Worm (Caenorhabditis elegans) whole organism, L4 larva: ENCODE measurements around the gene nhr-68.

Source experiments
- D1046.2 ChIP-seq: fragments of 200-800 bp; sonication (Bioruptor generic); IDR thresholded peaks from 2 replicates; pipeline ENCODE4 v1.3.6; 2022; ENCODE audit warnings: missing genetic modification characterization, missing compliant biosample characterization
- F10B5.3 ChIP-seq: sonication (generic microtip); optimal IDR thresholded peaks from 2 replicates; lab custom pipeline; 2016; ENCODE audit warnings: mild to moderate bottlenecking, missing genetic modification characterization, missing compliant biosample characterization
- F44E2.7 ChIP-seq: fragments of 200-800 bp; sonication (Bioruptor generic); IDR thresholded peaks from 2 replicates; pipeline ENCODE4 v2.1.2; 2022; ENCODE audit warnings: missing genetic modification characterization, missing compliant biosample characterization
- T20F7.1 ChIP-seq: fragments of 200-800 bp; sonication (Bioruptor generic); optimal IDR thresholded peaks from 2 replicates; lab custom pipeline; 2018; ENCODE audit warnings: mild to moderate bottlenecking, missing genetic modification characterization, missing compliant biosample characterization
- Y105C5A.15 ChIP-seq: fragments of 200-800 bp; sonication (Bioruptor generic); IDR thresholded peaks from 2 replicates; pipeline ENCODE4 v1.3.6; 2022; ENCODE audit warnings: missing genetic modification characterization, missing compliant biosample characterization
- Y48G9A.11 ChIP-seq: fragments of 200-800 bp; sonication (Bioruptor generic); IDR thresholded peaks from 2 replicates; pipeline ENCODE4 v1.3.6; 2022; ENCODE audit warnings: missing genetic modification reagents, missing genetic modification characterization, missing compliant biosample characterization
- Y5F2A.4 ChIP-seq: fragments of 200-800 bp; sonication (Bioruptor generic); optimal IDR thresholded peaks from 2 replicates; lab custom pipeline; 2018; ENCODE audit warnings: mild to moderate bottlenecking, missing genetic modification characterization, missing compliant biosample characterization
- ZK337.2 ChIP-seq: fragments of 200-800 bp; sonication (Bioruptor generic); IDR thresholded peaks from 2 replicates; pipeline ENCODE4 v1.3.6; 2022; ENCODE audit warnings: missing genetic modification reagents, missing genetic modification characterization, missing compliant biosample characterization
- aly-2 ChIP-seq: sonication (generic microtip); optimal IDR thresholded peaks from 2 replicates; lab custom pipeline; 2018; ENCODE audit warnings: missing biosample characterization, missing genetic modification characterization
- ceh-20 ChIP-seq: fragments of 200-800 bp; sonication (Bioruptor generic); IDR thresholded peaks from 2 replicates; pipeline ENCODE4 v1.3.6; 2022; ENCODE audit warnings: missing genetic modification reagents, missing genetic modification characterization, missing compliant biosample characterization
- ces-1 ChIP-seq: fragments of 150-350 bp; sonication (generic microtip); optimal IDR thresholded peaks from 4 replicates; lab custom pipeline; 2014; ENCODE audit warnings: missing biosample characterization, missing genetic modification reagents, missing genetic modification characterization
- cey-2 ChIP-seq: sonication (generic microtip); optimal IDR thresholded peaks from 3 replicates; lab custom pipeline; 2017; ENCODE audit warnings: missing genetic modification characterization, mild to moderate bottlenecking, missing compliant biosample characterization, antibody characterized with exemption, borderline replicate concordance; ENCODE audit not compliant: insufficient read depth
- ctbp-1 ChIP-seq: fragments of 200-800 bp; sonication (Bioruptor generic); IDR thresholded peaks from 2 replicates; pipeline ENCODE4 v1.3.6; 2022; ENCODE audit warnings: missing genetic modification reagents, missing genetic modification characterization, missing compliant biosample characterization
- daf-16 ChIP-seq, 3 experiments: sonication (generic microtip); optimal IDR thresholded peaks; 2 replicates each; lab custom pipeline; 2016 to 2017; ENCODE audit warnings: missing genetic modification characterization in 3 of 3, missing genetic modification reagents in 3 of 3, mild to moderate bottlenecking in 2 of 3, missing compliant biosample characterization in 2 of 3, missing biosample characterization in 1 of 3, moderate library complexity in 1 of 3
- dmd-9 ChIP-seq: fragments of 200-800 bp; sonication (Bioruptor generic); IDR thresholded peaks from 2 replicates; pipeline ENCODE4 v1.3.6; 2022; ENCODE audit warnings: missing genetic modification reagents, missing genetic modification characterization, missing compliant biosample characterization
- dpl-1 ChIP-seq: fragments of 150-350 bp; optimal IDR thresholded peaks from 2 replicates; lab custom pipeline; 2014; ENCODE audit warnings: missing biosample characterization, missing genetic modification reagents, missing genetic modification characterization
- duxl-1 ChIP-seq: sonication (generic microtip); optimal IDR thresholded peaks from 2 replicates; lab custom pipeline; 2016; ENCODE audit warnings: mild to moderate bottlenecking, missing genetic modification characterization, moderate library complexity, missing compliant biosample characterization; ENCODE audit not compliant: poor library complexity
- dve-1 ChIP-seq: sonication (generic microtip); optimal IDR thresholded peaks from 2 replicates; lab custom pipeline; 2017; ENCODE audit warnings: antibody characterized with exemption, mild to moderate bottlenecking, missing genetic modification characterization, missing compliant biosample characterization; ENCODE audit not compliant: insufficient read depth
- egl-27 ChIP-seq: sonication (generic microtip); optimal IDR thresholded peaks from 3 replicates; lab custom pipeline; 2017; ENCODE audit warnings: missing biosample characterization, missing genetic modification reagents, missing genetic modification characterization
- egl-43 ChIP-seq: fragments of 200-800 bp; sonication (Bioruptor generic); IDR thresholded peaks from 2 replicates; pipeline ENCODE4 v1.3.6; 2022; ENCODE audit warnings: missing genetic modification reagents, missing genetic modification characterization, missing compliant biosample characterization
- fos-1 ChIP-seq: fragments of 150-350 bp; optimal IDR thresholded peaks from 2 replicates; lab custom pipeline; 2014; ENCODE audit warnings: missing biosample characterization, missing genetic modification characterization
- hlh-11 ChIP-seq: fragments of 200-800 bp; sonication (Bioruptor generic); optimal IDR thresholded peaks from 2 replicates; lab custom pipeline; 2018; ENCODE audit warnings: mild to moderate bottlenecking, missing genetic modification characterization, missing compliant biosample characterization
- lin-13 ChIP-seq: fragments of 150-350 bp; optimal IDR thresholded peaks from 2 replicates; lab custom pipeline; 2014; ENCODE audit warnings: missing biosample characterization, missing genetic modification reagents, missing genetic modification characterization
- lin-39 ChIP-seq: fragments of 150-350 bp; optimal IDR thresholded peaks from 2 replicates; lab custom pipeline; 2014; ENCODE audit warnings: missing biosample characterization, missing genetic modification reagents, missing genetic modification characterization
- madf-5 ChIP-seq, 2 experiments: fragments of 200-800 bp; sonication (Bioruptor generic); IDR thresholded peaks; 2 replicates each; pipeline ENCODE4 v1.3.6; 2022; ENCODE audit warnings: missing compliant biosample characterization in 2 of 2, missing genetic modification characterization in 2 of 2
- mdl-1 ChIP-seq, 2 experiments: fragments of 150-350 bp in 1 of 2; sonication (generic microtip) in 1 of 2; optimal IDR thresholded peaks; 2 replicates each; lab custom pipeline; 2014 to 2017; ENCODE audit warnings: missing biosample characterization in 2 of 2, missing genetic modification characterization in 2 of 2
- mdt-29 ChIP-seq: fragments of 200-800 bp; sonication (Bioruptor generic); IDR thresholded peaks from 2 replicates; pipeline ENCODE4 v1.3.6; 2022; ENCODE audit warnings: missing genetic modification reagents, missing genetic modification characterization, missing compliant biosample characterization
- mes-2 ChIP-seq: sonication (generic microtip); optimal IDR thresholded peaks from 2 replicates; lab custom pipeline; 2016; ENCODE audit warnings: missing genotype, mild to moderate bottlenecking, missing genetic modification characterization, missing compliant biosample characterization; ENCODE audit not compliant: poor library complexity, severe bottlenecking
- mxl-2 ChIP-seq: fragments of 200-800 bp; sonication (Bioruptor generic); conservative IDR thresholded peaks from 2 replicates; pipeline ENCODE4 v1.3.6; 2022; ENCODE audit warnings: missing genetic modification reagents, missing genetic modification characterization, missing compliant biosample characterization
- mxl-3 ChIP-seq: fragments of 200-800 bp; sonication (Bioruptor generic); optimal IDR thresholded peaks from 2 replicates; lab custom pipeline; 2018; ENCODE audit warnings: mild to moderate bottlenecking, missing genetic modification characterization, missing compliant biosample characterization
- nhr-11 ChIP-seq: fragments of 150-350 bp; optimal IDR thresholded peaks from 2 replicates; lab custom pipeline; 2014; ENCODE audit warnings: missing biosample characterization, missing genetic modification characterization
- nhr-111 ChIP-seq: fragments of 200-800 bp; sonication (Bioruptor generic); optimal IDR thresholded peaks from 2 replicates; lab custom pipeline; 2018; ENCODE audit warnings: mild to moderate bottlenecking, missing genetic modification characterization, missing compliant biosample characterization
- nhr-28 ChIP-seq: fragments of 150-350 bp; optimal IDR thresholded peaks from 2 replicates; lab custom pipeline; 2014; ENCODE audit warnings: missing biosample characterization, missing genetic modification characterization
- nhr-41 ChIP-seq: fragments of 200-800 bp; sonication (Bioruptor generic); IDR thresholded peaks from 2 replicates; pipeline ENCODE4 v1.3.6; 2022; ENCODE audit warnings: missing genetic modification reagents, missing genetic modification characterization, missing compliant biosample characterization
- nhr-42 ChIP-seq: fragments of 200-800 bp; sonication (Bioruptor generic); IDR thresholded peaks from 2 replicates; pipeline ENCODE4 v1.3.6; 2022; ENCODE audit warnings: missing genetic modification characterization, missing compliant biosample characterization
- nhr-6 ChIP-seq: fragments of 150-350 bp; optimal IDR thresholded peaks from 2 replicates; lab custom pipeline; 2014; ENCODE audit warnings: missing biosample characterization, missing genetic modification characterization
- rbr-2 ChIP-seq: sonication (generic microtip); optimal IDR thresholded peaks from 2 replicates; lab custom pipeline; 2016; ENCODE audit warnings: missing genotype, missing genetic modification characterization, missing compliant biosample characterization
- saeg-2 ChIP-seq: fragments of 200-800 bp; sonication (Bioruptor generic); IDR thresholded peaks from 2 replicates; pipeline ENCODE4 v1.3.6; 2022; ENCODE audit warnings: missing genetic modification reagents, missing genetic modification characterization, missing compliant biosample characterization
- sdz-12 ChIP-seq: fragments of 200-800 bp; sonication (Bioruptor generic); optimal IDR thresholded peaks from 2 replicates; lab custom pipeline; 2018; ENCODE audit warnings: mild to moderate bottlenecking, missing genetic modification characterization, missing compliant biosample characterization
- set-16 ChIP-seq: fragments of 200-800 bp; sonication (Bioruptor generic); IDR thresholded peaks from 2 replicates; pipeline ENCODE4 v1.3.6; 2022; ENCODE audit warnings: missing genetic modification reagents, missing genetic modification characterization, missing compliant biosample characterization
- skn-1 ChIP-seq: fragments of 150-350 bp; optimal IDR thresholded peaks from 2 replicates; lab custom pipeline; 2014; ENCODE audit warnings: missing biosample characterization, missing genetic modification characterization
- snpc-4 ChIP-seq: fragments of 150-350 bp; optimal IDR thresholded peaks from 2 replicates; lab custom pipeline; 2014; ENCODE audit warnings: missing biosample characterization, missing genetic modification characterization
- spr-3 ChIP-seq: fragments of 200-800 bp; sonication (Bioruptor generic); optimal IDR thresholded peaks from 2 replicates; lab custom pipeline; 2018; ENCODE audit warnings: mild to moderate bottlenecking, missing genetic modification characterization, missing compliant biosample characterization
- tag-97 ChIP-seq: fragments of 200-800 bp; sonication (Bioruptor generic); IDR thresholded peaks from 2 replicates; pipeline ENCODE4 v1.3.6; 2022; ENCODE audit warnings: missing genetic modification characterization, missing compliant biosample characterization
- unc-130 ChIP-seq: sonication (generic microtip); optimal IDR thresholded peaks from 2 replicates; lab custom pipeline; 2016; ENCODE audit warnings: missing genetic modification reagents, missing genetic modification characterization, missing compliant biosample characterization
- unc-62 ChIP-seq, 3 experiments: fragments of 150-350 bp in 1 of 3; sonication (generic microtip); optimal IDR thresholded peaks in 2 of 3; peaks in 1 of 3; 1 replicate in 1 of 3; 2 replicates in 2 of 3; lab custom pipeline; 2014 to 2017; ENCODE audit warnings: missing biosample characterization in 3 of 3, missing genetic modification characterization in 3 of 3, missing genetic modification reagents in 3 of 3, missing genotype in 1 of 3
- vab-7 ChIP-seq: fragments of 200-800 bp; sonication (Bioruptor generic); IDR thresholded peaks from 2 replicates; pipeline ENCODE4 v1.3.6; 2022; ENCODE audit warnings: missing genetic modification reagents, missing genetic modification characterization, missing compliant biosample characterization
- zfp-2 ChIP-seq: sonication (generic microtip); optimal IDR thresholded peaks from 2 replicates; lab custom pipeline; 2016; ENCODE audit warnings: mild to moderate bottlenecking, missing genetic modification characterization, missing compliant biosample characterization
- zfp-3 ChIP-seq: fragments of 200-800 bp; sonication (Bioruptor generic); conservative IDR thresholded peaks from 2 replicates; pipeline ENCODE4 v1.3.6; 2022; ENCODE audit warnings: missing genetic modification reagents, missing genetic modification characterization, missing compliant biosample characterization
- zip-11 ChIP-seq: fragments of 200-800 bp; sonication (Bioruptor generic); IDR thresholded peaks from 2 replicates; pipeline ENCODE4 v1.3.6; 2022; ENCODE audit warnings: missing genetic modification characterization, missing compliant biosample characterization

nhr-68 gene

ce11 chrV:11548914-11549406 is 24.3 kb upstream of the nhr-68 start, which contains the start of the genes F38B7.17 and F38B7.3 (continued):
- TF ChIP-seq daf-16 (GFP tag; optimal IDR thresholded peaks at IDR 0.05; lab: Kevin White, UChicago) (no peak), daf-16 (tag; optimal IDR thresholded peaks at IDR 0.05; lab: Kevin White, UChicago) (peak; percentile 85), mdt-29 (GFP tag; lab: Robert Waterston, UW) (no peak), mes-2 (tag; lab: Kevin White, UChicago) (peak; percentile 46), nhr-41 (GFP tag; lab: Robert Waterston, UW) (no peak), ceh-20 (GFP tag; lab: Robert Waterston, UW) (no peak), zfp-3 (GFP tag; lab: Robert Waterston, UW) (no peak), egl-43 (no peak), hlh-11 (peak; percentile 85), Y48G9A.11 (no peak), fos-1 (no peak), rbr-2 (tag; lab: Kevin White, UChicago) (peak; percentile 61), mdl-1 (tag; optimal IDR thresholded peaks at IDR 0.05; lab: Kevin White, UChicago) (peak; percentile 66 to 91), nhr-6 (tag; lab: Kevin White, UChicago) (peak; percentile 27), zip-11 (GFP tag; lab: Robert Waterston, UW) (no peak), F44E2.7 (no peak), T20F7.1 (GFP tag; lab: Kevin White, UChicago) (peak; percentile 39), ces-1 (GFP tag; lab: Kevin White, UChicago) (no peak), D1046.2 (GFP tag; lab: Robert Waterston, UW) (no peak), nhr-42 (GFP tag; lab: Robert Waterston, UW) (no peak), lin-13 (GFP tag; lab: Kevin White, UChicago) (no peak), cey-2 (no peak), unc-62 (GFP tag; optimal IDR thresholded peaks at IDR 0.05 in 1 of 2; lab: Kevin White, UChicago) (peak in 1 of 2 experiments; percentile 52), unc-62 (tag; optimal IDR thresholded peaks at IDR 0.05; lab: Kevin White, UChicago) (no peak), mxl-2 (GFP tag; lab: Robert Waterston, UW) (no peak), sdz-12 (GFP tag; lab: Kevin White, UChicago) (no peak), duxl-1 (tag; lab: Kevin White, UChicago) (no peak), dve-1 (peak; percentile 83), set-16 (GFP tag; lab: Robert Waterston, UW) (no peak), vab-7 (GFP tag; lab: Robert Waterston, UW) (no peak), zfp-2 (no peak), nhr-111 (GFP tag; lab: Kevin White, UChicago) (no peak), egl-27 (tag; lab: Kevin White, UChicago) (no peak), dmd-9 (GFP tag; lab: Robert Waterston, UW) (no peak), aly-2 (tag; lab: Kevin White, UChicago) (no peak), Y105C5A.15 (GFP tag; lab: Robert Waterston, UW) (no peak), skn-1 (no peak), dpl-1 (GFP tag; lab: Kevin White, UChicago) (peak; percentile 27), Y5F2A.4 (GFP tag; lab: Kevin White, UChicago) (no peak), nhr-28 (tag; lab: Kevin White, UChicago) (peak; percentile 73), spr-3 (GFP tag; lab: Kevin White, UChicago) (no peak), saeg-2 (GFP tag; lab: Robert Waterston, UW) (no peak), ctbp-1 (GFP tag; lab: Robert Waterston, UW) (0 out of 2 replicates have a peak, but pooled peaks have one; percentile 44), unc-130 (GFP tag; lab: Kevin White, UChicago) (no peak), F10B5.3 (no peak), ZK337.2 (no peak), madf-5 (GFP tag; IDR thresholded peaks at IDR 0.05; lab: Robert Waterston, UW) (no peak), nhr-11 (tag; lab: Kevin White, UChicago) (peak; percentile 60), tag-97 (GFP tag; lab: Robert Waterston, UW) (no peak), snpc-4 (tag; lab: Kevin White, UChicago) (no peak), lin-39 (tag; lab: Kevin White, UChicago) (no peak), mxl-3 (GFP tag; lab: Kevin White, UChicago) (peak; percentile 63)
